Fruit fly (Drosophila melanogaster) whole organism: ENCODE data around the gene dtr.

Experiments used
- CG8478 ChIP-seq: fragments of >200 bp; optimal IDR thresholded peaks from 2 replicates; lab custom pipeline; 2018; ENCODE audit warnings: inconsistent platforms
- EcR ChIP-seq, 2 experiments: fragments of >200 bp; optimal IDR thresholded peaks; 2 replicates each; lab custom pipeline; 2017; ENCODE audit warnings: missing biosample characterization in 2 of 2, missing genetic modification characterization in 2 of 2, missing genetic modification reagents in 2 of 2
- pan ChIP-seq: fragments of >200 bp; optimal IDR thresholded peaks from 2 replicates; lab custom pipeline; 2017
- psq ChIP-seq: fragments of >200 bp; optimal IDR thresholded peaks from 2 replicates; lab custom pipeline; 2017
- usp ChIP-seq: fragments of >200 bp; optimal IDR thresholded peaks from 2 replicates; lab custom pipeline; 2017; ENCODE audit warnings: missing biosample characterization, missing genetic modification characterization, mixed read lengths

DNA sequence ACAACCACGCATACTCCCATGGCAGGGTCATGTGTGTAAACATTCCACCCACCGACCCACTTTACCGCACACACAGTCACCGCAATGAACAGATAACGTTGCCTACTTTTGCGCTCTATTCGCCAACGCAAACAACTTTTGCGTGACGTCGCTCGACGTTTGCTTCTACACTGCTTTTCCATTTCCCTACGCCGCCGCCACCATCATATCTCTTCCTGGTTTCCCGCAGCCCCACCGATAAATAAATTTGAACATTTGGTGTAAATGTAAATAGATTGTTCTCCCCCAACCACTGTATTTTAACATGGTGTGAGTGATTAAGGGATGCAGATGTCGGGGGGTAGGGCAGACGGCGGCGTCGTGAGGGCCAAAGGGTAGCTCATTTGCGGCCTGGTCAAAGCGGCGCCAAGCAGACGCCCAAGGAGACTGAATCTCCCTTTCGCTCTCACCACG lies 36.6 kb upstream of the dtr start:
- no peak for TF ChIP-seq psq (lab: Kevin White, UChicago)
- TF ChIP-seq EcR (GFP tag; optimal IDR thresholded peaks at IDR 0.05; lab: Kevin White, UChicago) = no peak
- TF ChIP-seq CG8478 (lab: Kevin White, UChicago) = no peak
- TF ChIP-seq pan (lab: Kevin White, UChicago) = no peak
- TF ChIP-seq usp = no peak
